Worm (Caenorhabditis elegans): Measurements from ENCODE around the gene ugt-1.

ugt-1 gene

DNA sequence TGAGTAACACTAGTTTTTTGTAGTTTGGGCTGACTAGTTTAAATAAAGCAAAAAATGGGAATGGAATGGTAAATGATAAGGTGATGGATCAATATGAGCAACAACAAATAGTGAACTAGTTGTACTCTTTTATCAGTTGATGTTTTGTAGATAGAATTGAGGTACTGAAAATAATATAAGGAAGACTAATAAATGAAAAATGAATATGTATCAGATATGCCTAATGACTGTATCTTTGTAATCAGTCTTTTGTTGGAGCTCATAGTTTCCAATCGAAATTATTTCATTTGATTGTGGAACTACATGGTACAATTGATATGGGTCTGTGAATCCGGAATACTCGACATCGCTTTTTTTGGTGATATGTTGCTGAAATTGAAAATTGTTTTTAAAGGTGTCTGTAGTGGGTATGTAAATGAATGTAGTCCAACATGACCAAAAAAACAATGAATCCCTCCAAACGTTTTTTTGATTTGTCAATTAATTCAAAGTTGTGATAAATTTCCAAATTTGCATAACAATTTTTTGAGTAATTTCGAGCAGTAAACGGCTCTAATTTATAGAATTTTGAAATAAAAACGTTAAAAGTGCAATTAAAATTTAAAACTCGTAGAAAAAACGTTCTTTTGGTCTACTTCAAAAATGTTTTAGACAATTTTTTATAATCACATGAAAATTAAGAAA, 14.7 kb downstream of the ugt-1 start, which contains the start of gene F15H10.12:
Gene F15H10.12 (minus strand): TSS at position 51 of the 684 bp plus-strand sequence.
- peak; percentile 92 for TF ChIP-seq aha-1 (tag)
- no peak for TF ChIP-seq pha-4 (GFP tag; IDR thresholded peaks at IDR 0.05)
- no peak for TF ChIP-seq pha-4 (tag; optimal IDR thresholded peaks at IDR 0.05)
- TF ChIP-seq ceh-32 (tag; optimal IDR thresholded peaks at IDR 0.05; ENCODE audit: poor library complexity): no peak
- no peak for TF ChIP-seq mxl-2 (GFP tag; conservative IDR thresholded peaks at IDR 0.05)
- no peak for TF ChIP-seq daf-16 (GFP tag; optimal IDR thresholded peaks at IDR 0.05)
- TF ChIP-seq daf-16 (tag; optimal IDR thresholded peaks at IDR 0.05): no peak

DNA sequence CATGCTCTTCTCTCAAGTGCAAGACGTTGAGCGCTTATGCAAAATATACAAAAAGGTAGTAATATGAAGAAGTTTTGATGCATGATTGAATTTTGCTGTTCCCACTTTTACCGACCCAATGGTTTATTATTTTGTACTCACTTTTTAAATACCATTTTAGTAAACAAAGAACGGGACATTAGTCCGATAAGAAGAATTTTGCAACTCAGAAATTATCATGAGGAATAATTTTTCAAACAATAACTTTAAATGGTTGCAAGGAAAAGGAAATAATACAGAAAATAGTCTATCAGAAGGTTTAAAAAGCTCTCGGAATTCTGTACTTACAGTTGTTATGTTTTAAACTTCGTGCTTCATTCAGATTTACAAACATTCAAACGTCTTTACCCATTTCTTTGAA, 19.1 kb downstream of the ugt-1 start, which contains the start of gene F15H10.9:
Gene F15H10.9 (minus strand): TSS at position 101 of the 400 bp plus-strand sequence.
- TF ChIP-seq hlh-11 (tag; optimal IDR thresholded peaks at IDR 0.05): no peak
- TF ChIP-seq lin-38 (GFP tag; IDR thresholded peaks at IDR 0.05): no peak

DNA sequence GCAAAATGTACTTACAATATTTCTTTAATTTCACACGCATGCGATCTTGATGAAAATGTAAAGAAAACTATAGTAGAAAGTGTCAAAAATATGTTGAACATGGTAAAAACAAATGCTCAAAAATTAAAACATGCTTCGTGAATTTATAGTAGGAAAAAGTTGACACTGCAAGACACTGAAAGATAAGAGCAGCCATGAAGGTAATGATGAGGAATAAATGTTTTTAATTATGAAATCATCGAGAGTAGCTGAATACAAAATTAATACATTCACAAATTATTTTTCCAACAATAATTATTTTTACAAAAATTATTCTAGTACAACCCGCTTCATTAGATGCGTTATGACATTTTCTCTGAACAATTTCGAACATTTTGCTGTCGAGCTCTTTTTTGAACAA, 21.5 kb downstream of the ugt-1 start, which contains the start of gene F15H10.10:
Gene F15H10.10 (minus strand): TSS at position 101 of the 400 bp plus-strand sequence.
- TF ChIP-seq R02D3.7 (tag; optimal IDR thresholded peaks at IDR 0.05): no peak
- TF ChIP-seq ceh-44 (GFP tag; IDR thresholded peaks at IDR 0.05): no peak
- TF ChIP-seq nhr-48 (tag; optimal IDR thresholded peaks at IDR 0.05): no peak
- no peak for TF ChIP-seq attf-4 (tag; optimal IDR thresholded peaks at IDR 0.05)
- TF ChIP-seq ama-1 (optimal IDR thresholded peaks at IDR 0.05): no peak
- TF ChIP-seq duxl-1 (tag; optimal IDR thresholded peaks at IDR 0.05; ENCODE audit: poor library complexity): no peak
- TF ChIP-seq pha-4 (GFP tag; IDR thresholded peaks at IDR 0.05): no peak
- TF ChIP-seq pha-4 (tag; optimal IDR thresholded peaks at IDR 0.05): no peak
- TF ChIP-seq nhr-6 (tag; optimal IDR thresholded peaks at IDR 0.05): no peak
- TF ChIP-seq lin-13 (GFP tag; optimal IDR thresholded peaks at IDR 0.05): no peak
- no peak for TF ChIP-seq aly-2 (tag; optimal IDR thresholded peaks at IDR 0.05)
- no peak for TF ChIP-seq daf-16 (GFP tag; optimal IDR thresholded peaks at IDR 0.05)
- no peak for TF ChIP-seq daf-16 (tag; optimal IDR thresholded peaks at IDR 0.05)
- TF ChIP-seq ZK546.5 (tag; optimal IDR thresholded peaks at IDR 0.05): no peak

DNA sequence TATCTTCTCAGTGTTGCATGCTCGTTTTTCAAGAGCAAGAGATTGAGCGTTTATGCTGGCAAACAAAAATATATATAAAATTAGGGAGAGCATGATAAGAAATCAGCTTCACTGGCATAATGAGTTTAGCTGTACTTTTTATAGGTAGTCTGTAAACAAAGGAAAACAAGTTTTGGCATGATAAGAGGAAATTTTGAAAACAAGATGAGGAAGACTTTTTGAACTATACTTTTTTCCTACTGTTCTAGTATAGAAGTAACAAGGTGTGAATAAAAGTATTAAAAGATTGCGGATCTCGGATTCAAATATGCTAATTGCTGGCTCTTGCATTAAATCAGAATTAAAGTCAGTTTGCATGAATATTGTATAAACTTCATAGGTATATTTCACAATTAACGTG, 23.5 kb downstream of the ugt-1 start, which contains the start of gene F15H10.5:
Gene F15H10.5 (minus strand): TSS at position 101 of the 400 bp plus-strand sequence.
- TF ChIP-seq F26F4.8 (GFP tag; conservative IDR thresholded peaks at IDR 0.05) (no peak), hlh-11 (tag; optimal IDR thresholded peaks at IDR 0.05) (no peak), egl-27 (tag; optimal IDR thresholded peaks at IDR 0.05) (no peak), sdz-12 (GFP tag; optimal IDR thresholded peaks at IDR 0.05) (no peak), nhr-48 (tag; optimal IDR thresholded peaks at IDR 0.05) (no peak), nhr-41 (GFP tag; IDR thresholded peaks at IDR 0.05) (no peak), hmg-1.1 (GFP tag; IDR thresholded peaks at IDR 0.05) (no peak), egl-43 (GFP tag; IDR thresholded peaks at IDR 0.05) (no peak), mxl-3 (GFP tag; optimal IDR thresholded peaks at IDR 0.05) (no peak), dve-1 (tag; optimal IDR thresholded peaks at IDR 0.05; ENCODE audit: insufficient read depth) (no peak), daf-12 (tag; optimal IDR thresholded peaks at IDR 0.05) (no peak), ctbp-1 (GFP tag; IDR thresholded peaks at IDR 0.05) (no peak), F37D6.2 (tag; optimal IDR thresholded peaks at IDR 0.05) (no peak)

DNA sequence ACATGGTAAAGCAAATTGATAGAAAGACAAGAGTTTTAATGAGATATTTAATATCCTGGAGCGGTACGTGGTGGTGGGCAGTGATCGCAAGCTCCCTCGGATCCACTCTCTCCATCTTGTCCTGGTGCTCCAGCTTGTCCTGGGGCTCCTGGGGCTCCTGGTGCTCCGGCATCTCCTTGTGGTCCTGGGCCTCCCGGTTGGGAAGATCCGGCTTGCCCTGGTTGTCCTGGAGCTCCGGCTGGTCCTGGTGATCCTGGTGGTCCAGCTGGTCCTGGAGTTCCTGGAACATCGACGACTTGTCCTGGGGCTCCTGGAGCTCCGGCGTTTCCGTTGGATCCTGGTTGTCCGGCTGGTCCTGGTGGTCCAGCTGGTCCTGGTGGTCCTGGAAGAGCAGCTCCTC, 25.4 kb downstream of the ugt-1 start:
- TF ChIP-seq madf-5 (GFP tag; IDR thresholded peaks at IDR 0.05) (peak in 1 of 2 experiments; percentile 59; a peak in 1 of 4 replicates), set-16 (GFP tag; IDR thresholded peaks at IDR 0.05) (peak; percentile 96)
